Fruit fly (Drosophila melanogaster) whole organism, wandering third instar larva: Measurements from ENCODE around the gene Pp2A-29B.

Experiments used
- Abd-B ChIP-seq: fragments of >200 bp; optimal IDR thresholded peaks from 2 replicates; lab custom pipeline; 2017; ENCODE audit warnings: missing biosample characterization, missing genetic modification characterization
- Hr78 ChIP-seq: fragments of >200 bp; optimal IDR thresholded peaks from 2 replicates; lab custom pipeline; 2017; ENCODE audit warnings: missing biosample characterization, missing genetic modification characterization
- br ChIP-seq: fragments of 200-800 bp; sonication (Bioruptor generic); optimal IDR thresholded peaks from 2 replicates; lab custom pipeline; 2016; ENCODE audit warnings: missing biosample characterization, missing genetic modification characterization
- brk ChIP-seq: fragments of 200-800 bp; sonication (Bioruptor generic); optimal IDR thresholded peaks from 2 replicates; lab custom pipeline; 2016; ENCODE audit warnings: missing biosample characterization, mild to moderate bottlenecking, missing genetic modification characterization
- dsf ChIP-seq: sonication (Bioruptor generic); optimal IDR thresholded peaks from 2 replicates; lab custom pipeline; 2016; ENCODE audit warnings: missing biosample characterization, missing genetic modification characterization, borderline replicate concordance
- lola ChIP-seq: fragments of >200 bp; optimal IDR thresholded peaks from 2 replicates; lab custom pipeline; 2017; ENCODE audit warnings: missing biosample characterization, missing genetic modification characterization
- psq ChIP-seq: fragments of 200-800 bp; sonication (Bioruptor generic); optimal IDR thresholded peaks from 3 replicates; lab custom pipeline; 2017; ENCODE audit warnings: missing biosample characterization, mild to moderate bottlenecking, missing genetic modification characterization, moderate library complexity
- rgr ChIP-seq: fragments of 200-800 bp; sonication (Bioruptor generic); optimal IDR thresholded peaks from 3 replicates; lab custom pipeline; 2016; ENCODE audit warnings: missing biosample characterization, mild to moderate bottlenecking, missing genetic modification characterization
- usp ChIP-seq: fragments of >200 bp; optimal IDR thresholded peaks from 2 replicates; lab custom pipeline; 2017; ENCODE audit warnings: missing biosample characterization, missing genetic modification characterization

DNA sequence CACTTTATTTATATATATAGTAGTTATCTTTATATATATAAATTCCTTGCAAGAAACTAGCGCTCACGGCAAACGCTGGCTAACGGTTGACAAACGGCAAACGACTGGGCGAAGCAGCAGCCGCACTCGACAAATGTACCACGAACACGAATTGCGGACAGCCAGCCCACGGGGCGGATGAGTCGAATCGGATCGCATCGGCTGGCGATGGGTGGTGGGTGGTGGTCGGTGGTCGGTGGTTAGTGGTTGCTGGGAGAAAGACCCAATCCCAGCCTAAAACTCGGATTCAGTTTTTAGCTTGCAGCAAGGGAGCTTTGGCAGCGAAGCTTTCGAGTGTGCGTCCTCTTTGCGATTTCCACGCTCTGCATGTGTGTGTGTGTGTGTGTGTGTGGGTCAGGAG is 40.7 kb upstream of the Pp2A-29B start, which contains the start of gene CG7781:
- TF ChIP-seq Hr78 (GFP tag; lab: Kevin White, UChicago): no peak
- TF ChIP-seq psq (GFP tag; lab: Kevin White, UChicago): no peak
- TF ChIP-seq br: no peak
- TF ChIP-seq rgr: no peak
- no peak for TF ChIP-seq usp (GFP tag; lab: Kevin White, UChicago)
- TF ChIP-seq dsf: no peak
- TF ChIP-seq lola: no peak
- TF ChIP-seq Abd-B (GFP tag; lab: Kevin White, UChicago): no peak
- no peak for TF ChIP-seq brk
